Worm (Caenorhabditis elegans) whole organism, L4 larva: ENCODE results near the gene pafo-1.

Experiments used
- D1046.2 ChIP-seq: fragments of 200-800 bp; sonication (Bioruptor generic); IDR thresholded peaks from 2 replicates; pipeline ENCODE4 v1.3.6; 2022; ENCODE audit warnings: missing genetic modification characterization, missing compliant biosample characterization
- F26F4.8 ChIP-seq: fragments of 200-800 bp; sonication (Bioruptor generic); conservative IDR thresholded peaks from 2 replicates; pipeline ENCODE4 v1.3.6; 2022; ENCODE audit warnings: missing genetic modification characterization, missing compliant biosample characterization
- F37D6.2 ChIP-seq: sonication (generic microtip); optimal IDR thresholded peaks from 2 replicates; lab custom pipeline; 2016; ENCODE audit warnings: mild to moderate bottlenecking, missing genetic modification characterization, missing compliant biosample characterization
- R02D3.7 ChIP-seq: fragments of 150-350 bp; sonication (generic microtip); optimal IDR thresholded peaks from 3 replicates; lab custom pipeline; 2014; ENCODE audit warnings: missing biosample characterization, missing genetic modification characterization
- T26A8.4 ChIP-seq: fragments of 200-800 bp; sonication (Bioruptor generic); IDR thresholded peaks from 2 replicates; pipeline ENCODE4 v1.3.6; 2022; ENCODE audit warnings: missing genetic modification characterization, missing compliant biosample characterization
- Y48G9A.11 ChIP-seq: fragments of 200-800 bp; sonication (Bioruptor generic); IDR thresholded peaks from 2 replicates; pipeline ENCODE4 v1.3.6; 2022; ENCODE audit warnings: missing genetic modification reagents, missing genetic modification characterization, missing compliant biosample characterization
- Y75B8A.6 ChIP-seq: fragments of 200-800 bp; sonication (Bioruptor generic); IDR thresholded peaks from 2 replicates; pipeline ENCODE4 v1.3.6; 2022; ENCODE audit warnings: missing genetic modification reagents, missing genetic modification characterization, missing compliant biosample characterization
- aha-1 ChIP-seq: fragments of 150-350 bp; peaks from one replicate; lab custom pipeline; 2014; ENCODE audit warnings: missing biosample characterization, missing genetic modification characterization
- aly-2 ChIP-seq: sonication (generic microtip); optimal IDR thresholded peaks from 2 replicates; lab custom pipeline; 2018; ENCODE audit warnings: missing biosample characterization, missing genetic modification characterization
- ama-1 ChIP-seq: fragments of 150-350 bp; optimal IDR thresholded peaks from 2 replicates; lab custom pipeline; 2014; ENCODE audit warnings: inconsistent platforms, mixed read lengths
- arid-1 ChIP-seq: fragments of 200-800 bp; sonication (Bioruptor generic); conservative IDR thresholded peaks from 2 replicates; pipeline ENCODE4 v1.3.6; 2022; ENCODE audit warnings: missing genetic modification reagents, missing genetic modification characterization, missing compliant biosample characterization
- ceh-28 ChIP-seq: fragments of 150-350 bp; optimal IDR thresholded peaks from 2 replicates; lab custom pipeline; 2014; ENCODE audit warnings: missing biosample characterization, missing genetic modification reagents, missing genetic modification characterization
- ceh-44 ChIP-seq: fragments of 200-800 bp; sonication (Bioruptor generic); IDR thresholded peaks from 2 replicates; pipeline ENCODE4 v1.3.6; 2022; ENCODE audit warnings: missing genetic modification reagents, missing genetic modification characterization, missing compliant biosample characterization
- ceh-62 ChIP-seq: sonication (generic microtip); optimal IDR thresholded peaks from 2 replicates; lab custom pipeline; 2017; ENCODE audit warnings: missing biosample characterization, missing genetic modification characterization
- daf-8 ChIP-seq: fragments of 200-800 bp; sonication (Bioruptor generic); IDR thresholded peaks from 2 replicates; pipeline ENCODE4 v1.3.6; 2022; ENCODE audit warnings: missing genetic modification characterization, missing compliant biosample characterization
- dmd-6 ChIP-seq: fragments of 200-800 bp; sonication (Bioruptor generic); IDR thresholded peaks from 2 replicates; pipeline ENCODE4 v1.3.6; 2022; ENCODE audit warnings: missing genetic modification reagents, missing genetic modification characterization, missing compliant biosample characterization
- duxl-1 ChIP-seq: sonication (generic microtip); optimal IDR thresholded peaks from 2 replicates; lab custom pipeline; 2016; ENCODE audit warnings: mild to moderate bottlenecking, missing genetic modification characterization, moderate library complexity, missing compliant biosample characterization; ENCODE audit not compliant: poor library complexity
- dve-1 ChIP-seq: sonication (generic microtip); optimal IDR thresholded peaks from 2 replicates; lab custom pipeline; 2017; ENCODE audit warnings: antibody characterized with exemption, mild to moderate bottlenecking, missing genetic modification characterization, missing compliant biosample characterization; ENCODE audit not compliant: insufficient read depth
- egl-43 ChIP-seq: fragments of 200-800 bp; sonication (Bioruptor generic); IDR thresholded peaks from 2 replicates; pipeline ENCODE4 v1.3.6; 2022; ENCODE audit warnings: missing genetic modification reagents, missing genetic modification characterization, missing compliant biosample characterization
- hlh-11 ChIP-seq: fragments of 200-800 bp; sonication (Bioruptor generic); optimal IDR thresholded peaks from 2 replicates; lab custom pipeline; 2018; ENCODE audit warnings: mild to moderate bottlenecking, missing genetic modification characterization, missing compliant biosample characterization
- hlh-30 ChIP-seq: sonication (generic microtip); optimal IDR thresholded peaks from 2 replicates; lab custom pipeline; 2017; ENCODE audit warnings: antibody characterized with exemption, mild to moderate bottlenecking, missing genetic modification characterization, missing compliant biosample characterization; ENCODE audit not compliant: insufficient read depth
- lin-29 ChIP-seq: fragments of 200-800 bp; sonication (Bioruptor generic); IDR thresholded peaks from 2 replicates; pipeline ENCODE4 v1.3.6; 2022; ENCODE audit warnings: missing genetic modification reagents, missing genetic modification characterization, missing compliant biosample characterization
- madf-5 ChIP-seq, 2 experiments: fragments of 200-800 bp; sonication (Bioruptor generic); IDR thresholded peaks; 2 replicates each; pipeline ENCODE4 v1.3.6; 2022; ENCODE audit warnings: missing compliant biosample characterization in 2 of 2, missing genetic modification characterization in 2 of 2
- madf-9 ChIP-seq: fragments of 200-800 bp; sonication (Bioruptor generic); conservative IDR thresholded peaks from 2 replicates; pipeline ENCODE4 v1.3.6; 2022; ENCODE audit warnings: missing genetic modification reagents, missing genetic modification characterization, missing compliant biosample characterization
- mdl-1 ChIP-seq, 2 experiments: fragments of 150-350 bp in 1 of 2; sonication (generic microtip) in 1 of 2; optimal IDR thresholded peaks; 2 replicates each; lab custom pipeline; 2014 to 2017; ENCODE audit warnings: missing biosample characterization in 2 of 2, missing genetic modification characterization in 2 of 2
- mep-1 ChIP-seq: fragments of 150-350 bp; sonication (generic microtip); optimal IDR thresholded peaks from 3 replicates; lab custom pipeline; 2014; ENCODE audit warnings: missing biosample characterization, missing genetic modification characterization
- mes-2 ChIP-seq: sonication (generic microtip); optimal IDR thresholded peaks from 2 replicates; lab custom pipeline; 2016; ENCODE audit warnings: missing genotype, mild to moderate bottlenecking, missing genetic modification characterization, missing compliant biosample characterization; ENCODE audit not compliant: poor library complexity, severe bottlenecking
- mxl-3 ChIP-seq: fragments of 200-800 bp; sonication (Bioruptor generic); optimal IDR thresholded peaks from 2 replicates; lab custom pipeline; 2018; ENCODE audit warnings: mild to moderate bottlenecking, missing genetic modification characterization, missing compliant biosample characterization
- nhr-11 ChIP-seq: fragments of 150-350 bp; optimal IDR thresholded peaks from 2 replicates; lab custom pipeline; 2014; ENCODE audit warnings: missing biosample characterization, missing genetic modification characterization
- nhr-41 ChIP-seq: fragments of 200-800 bp; sonication (Bioruptor generic); IDR thresholded peaks from 2 replicates; pipeline ENCODE4 v1.3.6; 2022; ENCODE audit warnings: missing genetic modification reagents, missing genetic modification characterization, missing compliant biosample characterization
- nhr-76 ChIP-seq: fragments of 150-350 bp; optimal IDR thresholded peaks from 2 replicates; lab custom pipeline; 2014; ENCODE audit warnings: missing biosample characterization, missing genetic modification characterization
- nhr-77 ChIP-seq: fragments of 150-350 bp; optimal IDR thresholded peaks from 2 replicates; lab custom pipeline; 2014; ENCODE audit warnings: missing biosample characterization, missing genetic modification characterization
- php-3 ChIP-seq: fragments of 200-800 bp; sonication (Bioruptor generic); IDR thresholded peaks from 2 replicates; pipeline ENCODE4 v1.3.6; 2022; ENCODE audit warnings: missing genetic modification reagents, missing genetic modification characterization, missing compliant biosample characterization
- saeg-2 ChIP-seq: fragments of 200-800 bp; sonication (Bioruptor generic); IDR thresholded peaks from 2 replicates; pipeline ENCODE4 v1.3.6; 2022; ENCODE audit warnings: missing genetic modification reagents, missing genetic modification characterization, missing compliant biosample characterization
- skn-1 ChIP-seq: fragments of 150-350 bp; optimal IDR thresholded peaks from 2 replicates; lab custom pipeline; 2014; ENCODE audit warnings: missing biosample characterization, missing genetic modification characterization
- spr-1 ChIP-seq: sonication (generic microtip); optimal IDR thresholded peaks from 2 replicates; lab custom pipeline; 2016; ENCODE audit warnings: mild to moderate bottlenecking, missing genetic modification characterization, missing compliant biosample characterization
- unc-130 ChIP-seq: sonication (generic microtip); optimal IDR thresholded peaks from 2 replicates; lab custom pipeline; 2016; ENCODE audit warnings: missing genetic modification reagents, missing genetic modification characterization, missing compliant biosample characterization
- unc-39 ChIP-seq: sonication (generic microtip); optimal IDR thresholded peaks from 2 replicates; lab custom pipeline; 2017; ENCODE audit warnings: missing biosample characterization, missing genetic modification characterization
- unc-62 ChIP-seq, 3 experiments: fragments of 150-350 bp in 1 of 3; sonication (generic microtip); optimal IDR thresholded peaks in 2 of 3; peaks in 1 of 3; 1 replicate in 1 of 3; 2 replicates in 2 of 3; lab custom pipeline; 2014 to 2017; ENCODE audit warnings: missing biosample characterization in 3 of 3, missing genetic modification characterization in 3 of 3, missing genetic modification reagents in 3 of 3, missing genotype in 1 of 3
- zfp-2 ChIP-seq: sonication (generic microtip); optimal IDR thresholded peaks from 2 replicates; lab custom pipeline; 2016; ENCODE audit warnings: mild to moderate bottlenecking, missing genetic modification characterization, missing compliant biosample characterization
- ztf-7 ChIP-seq: fragments of 150-350 bp; optimal IDR thresholded peaks from 2 replicates; lab custom pipeline; 2014; ENCODE audit warnings: missing biosample characterization, missing genetic modification characterization

The pafo-1 gene

DNA sequence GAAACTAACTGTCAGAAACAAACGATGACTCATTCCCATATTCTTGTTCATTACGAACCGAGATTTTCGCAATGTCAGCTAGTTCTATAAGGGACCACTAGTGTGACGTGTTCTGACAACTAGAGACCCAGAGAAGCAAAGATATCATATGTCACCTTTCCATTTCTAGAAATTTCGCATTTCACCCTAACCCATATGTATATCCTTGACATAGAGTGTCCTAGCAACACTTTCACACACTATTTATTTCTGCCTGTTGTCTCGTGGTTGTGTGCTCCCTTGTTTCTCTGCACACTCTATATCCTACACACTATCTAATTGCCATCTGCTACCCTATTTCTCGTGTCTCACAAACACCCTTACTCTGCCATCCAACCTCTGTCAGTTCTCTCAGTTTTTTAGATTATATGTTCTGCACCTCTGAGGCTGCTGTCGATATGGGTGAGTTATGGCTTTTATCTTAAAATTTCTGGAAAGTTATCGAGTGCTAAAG, 27.5 kb downstream of the pafo-1 start, which contains the start of the genes F38B7.17 and F38B7.3 (continued):
- TF ChIP-seq saeg-2 (no peak), ceh-28 (tag; lab: Kevin White, UChicago) (no peak)

DNA sequence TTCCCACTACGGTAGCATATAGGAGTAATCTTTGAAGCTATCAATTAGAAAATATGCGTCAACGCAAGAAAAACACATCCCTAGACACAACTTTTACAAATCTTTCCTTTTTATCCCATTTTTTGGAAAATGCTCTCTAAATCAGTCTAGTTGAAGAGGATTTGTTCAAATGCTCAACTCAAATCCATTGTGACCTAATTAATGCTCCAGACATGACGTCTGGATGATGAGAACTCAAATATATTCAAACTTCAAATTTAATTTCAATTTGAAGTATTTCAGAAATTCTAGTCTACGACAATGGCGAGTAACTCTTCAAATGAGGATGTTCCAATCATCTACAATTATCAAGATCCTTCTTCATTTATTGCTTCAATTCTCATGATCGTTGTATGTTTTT, 30.9 kb downstream of the pafo-1 start, which contains the start of gene srx-85:
Gene srx-85 (plus strand): TSS at position 301 of the 400 bp plus-strand sequence.
- TF ChIP-seq zfp-2 (tag; lab: Kevin White, UChicago) (no peak), php-3 (GFP tag; lab: Robert Waterston, UW) (no peak), egl-43 (GFP tag; lab: Robert Waterston, UW) (no peak), unc-62 (GFP tag; optimal IDR thresholded peaks at IDR 0.05 in 1 of 2; lab: Kevin White, UChicago) (no peak), unc-62 (tag; optimal IDR thresholded peaks at IDR 0.05; lab: Kevin White, UChicago) (no peak), ama-1 (lab: Kevin White, UChicago) (no peak)

ce11 chrV:11554260-11554659, 32.8 kb downstream of the pafo-1 start, which contains the start of gene duo-1:
duo-1 (plus strand) TSS chrV:11554630.
- TF ChIP-seq Y75B8A.6 (GFP tag; lab: Robert Waterston, UW) (no peak), nhr-77 (tag; lab: Kevin White, UChicago) (no peak), unc-130 (GFP tag; lab: Kevin White, UChicago) (peak; percentile 46), mep-1 (tag; lab: Kevin White, UChicago) (no peak)
- TF ChIP-seq, all 104 proteins: peak for 1

DNA sequence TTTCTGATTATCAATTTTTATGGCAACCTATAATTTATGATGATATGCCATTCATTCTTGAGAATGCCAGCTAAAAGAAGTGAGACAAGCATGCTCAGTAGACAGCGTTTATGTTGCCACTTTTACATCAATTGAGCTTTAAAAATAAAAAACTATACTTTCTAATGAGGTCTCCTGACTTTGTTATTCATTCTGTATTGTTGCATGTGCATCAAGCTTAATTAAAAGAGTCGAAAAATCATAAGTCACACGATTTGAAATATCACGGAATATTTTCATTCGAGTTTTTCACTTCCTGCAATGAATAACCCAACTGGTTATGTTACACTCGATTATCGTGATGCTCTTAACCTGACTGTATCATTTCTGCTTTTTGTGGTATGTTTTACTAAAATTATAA, 41.1 kb downstream of the pafo-1 start, which contains the start of gene srx-86:
Gene srx-86 (plus strand): TSS at position 301 of the 400 bp plus-strand sequence.
- TF ChIP-seq F26F4.8, result no peak

DNA sequence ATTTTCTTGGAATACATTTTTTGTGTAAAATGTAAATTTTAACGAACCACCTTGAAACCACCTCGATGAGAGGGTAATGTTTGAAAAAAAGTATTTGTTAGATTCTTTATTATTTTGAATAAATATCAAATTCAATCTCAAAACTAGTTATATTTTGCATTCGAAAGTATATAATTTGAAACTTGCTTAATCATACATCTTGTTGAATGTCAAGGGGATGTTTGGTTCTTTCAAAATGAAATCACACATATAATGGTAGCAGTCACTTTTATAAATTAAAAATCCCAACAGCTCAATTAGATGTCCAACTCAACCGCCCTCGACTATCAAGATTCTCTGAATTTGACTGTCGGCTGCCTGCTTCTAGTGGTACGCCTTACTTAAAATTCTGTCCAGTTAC, 43.1 kb downstream of the pafo-1 start, which contains the start of gene srx-87:
Gene srx-87 (plus strand): TSS at position 301 of the 400 bp plus-strand sequence.
- TF ChIP-seq madf-5 (GFP tag; IDR thresholded peaks at IDR 0.05; lab: Robert Waterston, UW) (no peak), hlh-11 (tag; lab: Kevin White, UChicago) (no peak), aha-1 (no peak), skn-1 (tag; lab: Kevin White, UChicago) (no peak), lin-29 (GFP tag; lab: Robert Waterston, UW) (no peak), daf-8 (GFP tag; lab: Robert Waterston, UW) (no peak), arid-1 (no peak), mes-2 (tag; lab: Kevin White, UChicago) (no peak), nhr-76 (no peak), unc-39 (no peak), unc-130 (GFP tag; lab: Kevin White, UChicago) (no peak), hlh-30 (no peak), mxl-3 (GFP tag; lab: Kevin White, UChicago) (no peak), dve-1 (no peak), nhr-11 (tag; lab: Kevin White, UChicago) (no peak), Y75B8A.6 (GFP tag; lab: Robert Waterston, UW) (no peak), dmd-6 (GFP tag; lab: Robert Waterston, UW) (no peak), duxl-1 (tag; lab: Kevin White, UChicago) (no peak), aly-2 (tag; lab: Kevin White, UChicago) (no peak), T26A8.4 (GFP tag; lab: Robert Waterston, UW) (no peak)

DNA sequence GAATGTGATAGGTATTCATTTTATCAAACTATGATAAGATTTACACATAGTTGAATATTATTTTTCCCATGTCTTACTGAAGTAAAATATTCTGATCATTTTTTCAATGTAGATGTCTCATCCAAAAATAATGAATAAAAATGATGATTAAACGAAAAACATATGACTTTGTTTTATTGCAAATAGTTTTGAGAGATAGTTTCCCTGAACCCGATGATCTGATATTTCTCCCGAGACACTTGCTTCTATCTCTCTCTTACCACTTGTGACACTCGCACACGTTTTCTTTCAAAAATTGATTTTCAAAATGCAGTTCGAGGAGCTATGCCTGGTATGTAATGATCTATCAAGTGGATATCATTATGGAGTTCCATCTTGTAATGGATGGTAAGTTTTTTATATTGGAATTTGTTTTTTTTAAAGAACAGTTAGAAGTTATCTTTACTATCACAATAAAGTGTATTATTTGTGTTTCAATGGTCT, 48.7 kb downstream of the pafo-1 start, which contains the start of the genes nhr-101 and pms-2:
Gene nhr-101 (plus strand): TSS at position 308 of the 483 bp plus-strand sequence.
Gene pms-2 (minus strand): TSS at position 433 of the 483 bp plus-strand sequence.
- TF ChIP-seq mdl-1 (tag; optimal IDR thresholded peaks at IDR 0.05; lab: Kevin White, UChicago) (peak in 1 of 2 experiments; percentile 53), ztf-7 (tag; lab: Kevin White, UChicago) (no peak), R02D3.7 (tag; lab: Kevin White, UChicago) (no peak), F26F4.8 (no peak), T26A8.4 (GFP tag; lab: Robert Waterston, UW) (no peak), Y48G9A.11 (no peak), ceh-28 (tag; lab: Kevin White, UChicago) (no peak), madf-9 (GFP tag; lab: Robert Waterston, UW) (no peak), ceh-62 (tag; lab: Kevin White, UChicago) (no peak), F37D6.2 (tag; lab: Kevin White, UChicago) (no peak), nhr-41 (GFP tag; lab: Robert Waterston, UW) (no peak), duxl-1 (tag; lab: Kevin White, UChicago) (no peak), aha-1 (no peak), hlh-30 (peak; percentile 73), spr-1 (tag; lab: Kevin White, UChicago) (no peak), ceh-44 (no peak), D1046.2 (GFP tag; lab: Robert Waterston, UW) (no peak)
